Worm (Caenorhabditis elegans) whole organism, L2 larva: Measurements from ENCODE around the gene nhr-1.

ENCODE experiments used
- C34F6.9 ChIP-seq: fragments of 150-350 bp; optimal IDR thresholded peaks from 2 replicates; lab custom pipeline; 2014; ENCODE audit warnings: missing biosample characterization, missing genetic modification characterization
- F13H6.1 ChIP-seq: sonication (generic microtip); optimal IDR thresholded peaks from 2 replicates; lab custom pipeline; 2016; ENCODE audit warnings: missing genetic modification characterization, missing compliant biosample characterization
- R02D3.7 ChIP-seq: fragments of 150-350 bp; optimal IDR thresholded peaks from 2 replicates; lab custom pipeline; 2014; ENCODE audit warnings: missing biosample characterization, missing genetic modification characterization
- Y55F3AM.14 ChIP-seq: fragments of 200-800 bp; sonication (Bioruptor generic); optimal IDR thresholded peaks from 2 replicates; lab custom pipeline; 2018; ENCODE audit warnings: mild to moderate bottlenecking, missing genetic modification characterization, missing compliant biosample characterization
- ZK546.5 ChIP-seq: sonication (generic microtip); optimal IDR thresholded peaks from 2 replicates; lab custom pipeline; 2017; ENCODE audit warnings: missing biosample characterization, missing genetic modification characterization
- alr-1 ChIP-seq: fragments of 150-350 bp; optimal IDR thresholded peaks from 2 replicates; lab custom pipeline; 2014; ENCODE audit warnings: missing biosample characterization, missing genetic modification characterization
- aly-2 ChIP-seq: fragments of 150-350 bp; optimal IDR thresholded peaks from 2 replicates; lab custom pipeline; 2014; ENCODE audit warnings: missing biosample characterization, missing genetic modification characterization
- ama-1 ChIP-seq: fragments of 150-350 bp; optimal IDR thresholded peaks from 2 replicates; lab custom pipeline; 2018; ENCODE audit warnings: inconsistent platforms
- blmp-1 ChIP-seq: sonication (generic microtip); optimal IDR thresholded peaks from 2 replicates; lab custom pipeline; 2017; ENCODE audit warnings: missing genetic modification characterization, mild to moderate bottlenecking, missing compliant biosample characterization, antibody characterized with exemption, moderate library complexity; ENCODE audit not compliant: insufficient read depth
- ceh-16 ChIP-seq: fragments of 150-350 bp; optimal IDR thresholded peaks from 2 replicates; lab custom pipeline; 2014; ENCODE audit warnings: missing biosample characterization, missing genetic modification characterization
- ceh-82 ChIP-seq: fragments of 150-350 bp; optimal IDR thresholded peaks from 2 replicates; lab custom pipeline; 2014; ENCODE audit warnings: missing biosample characterization, missing genetic modification characterization
- crh-2 ChIP-seq: sonication (generic microtip); optimal IDR thresholded peaks from 2 replicates; lab custom pipeline; 2017; ENCODE audit warnings: missing biosample characterization, missing genetic modification characterization
- dmd-4 ChIP-seq: sonication (generic microtip); optimal IDR thresholded peaks from 2 replicates; lab custom pipeline; 2017; ENCODE audit warnings: missing biosample characterization, missing genetic modification characterization
- egl-27 ChIP-seq: sonication (generic microtip); optimal IDR thresholded peaks from 3 replicates; lab custom pipeline; 2017; ENCODE audit warnings: missing biosample characterization, missing genetic modification reagents, missing genetic modification characterization
- elt-1 ChIP-seq: fragments of 150-350 bp; optimal IDR thresholded peaks from 2 replicates; lab custom pipeline; 2014; ENCODE audit warnings: missing biosample characterization, missing genetic modification characterization
- elt-3 ChIP-seq: sonication (generic microtip); optimal IDR thresholded peaks from 2 replicates; lab custom pipeline; 2017; ENCODE audit warnings: missing biosample characterization, missing genetic modification characterization
- fos-1 ChIP-seq: fragments of 150-350 bp; optimal IDR thresholded peaks from 2 replicates; lab custom pipeline; 2014; ENCODE audit warnings: missing biosample characterization, missing genetic modification characterization
- gmeb-1 ChIP-seq: fragments of 150-350 bp; optimal IDR thresholded peaks from 2 replicates; lab custom pipeline; 2014; ENCODE audit warnings: missing biosample characterization, missing genetic modification characterization
- lin-11 ChIP-seq: fragments of 150-350 bp; sonication (generic microtip); optimal IDR thresholded peaks from 2 replicates; lab custom pipeline; 2014; ENCODE audit warnings: missing biosample characterization, missing genetic modification characterization, inconsistent platforms, mixed read lengths
- lin-13 ChIP-seq: fragments of 150-350 bp; optimal IDR thresholded peaks from 2 replicates; lab custom pipeline; 2014; ENCODE audit warnings: missing biosample characterization, missing genetic modification reagents, missing genetic modification characterization
- lin-39 ChIP-seq: fragments of 150-350 bp; optimal IDR thresholded peaks from 2 replicates; lab custom pipeline; 2014; ENCODE audit warnings: missing biosample characterization, missing genetic modification reagents, missing genetic modification characterization
- lsy-2 ChIP-seq, 2 experiments: fragments of 150-350 bp in 1 of 2; sonication (generic microtip) in 1 of 2; optimal IDR thresholded peaks; 2 replicates each; lab custom pipeline; 2014 to 2017; ENCODE audit warnings: missing biosample characterization in 2 of 2, missing genetic modification characterization in 2 of 2
- mab-5 ChIP-seq: fragments of 150-350 bp; optimal IDR thresholded peaks from 2 replicates; lab custom pipeline; 2014; ENCODE audit warnings: missing biosample characterization, missing genetic modification characterization
- mbf-1 ChIP-seq: sonication (generic microtip); optimal IDR thresholded peaks from 2 replicates; lab custom pipeline; 2017; ENCODE audit warnings: missing biosample characterization, missing genetic modification characterization
- mdl-1 ChIP-seq, 2 experiments: fragments of 150-350 bp in 1 of 2; sonication (generic microtip) in 1 of 2; optimal IDR thresholded peaks; 2 replicates each; lab custom pipeline; 2017; ENCODE audit warnings: missing biosample characterization in 2 of 2, missing genetic modification characterization in 2 of 2
- nhr-10 ChIP-seq: sonication (generic microtip); optimal IDR thresholded peaks from 2 replicates; lab custom pipeline; 2017; ENCODE audit warnings: missing biosample characterization, missing genetic modification characterization
- nhr-12 ChIP-seq: fragments of 150-350 bp; optimal IDR thresholded peaks from 2 replicates; lab custom pipeline; 2014; ENCODE audit warnings: missing biosample characterization, missing genetic modification characterization
- nhr-129 ChIP-seq: fragments of 150-350 bp; optimal IDR thresholded peaks from 2 replicates; lab custom pipeline; 2014; ENCODE audit warnings: missing biosample characterization, missing genetic modification characterization
- nhr-21 ChIP-seq: fragments of 150-350 bp; optimal IDR thresholded peaks from 2 replicates; lab custom pipeline; 2014; ENCODE audit warnings: missing biosample characterization, missing genetic modification characterization
- nhr-23 ChIP-seq: fragments of 150-350 bp; optimal IDR thresholded peaks from 2 replicates; lab custom pipeline; 2014; ENCODE audit warnings: missing biosample characterization, missing genetic modification reagents, missing genetic modification characterization
- nhr-237 ChIP-seq: fragments of 150-350 bp; optimal IDR thresholded peaks from 2 replicates; lab custom pipeline; 2014; ENCODE audit warnings: missing biosample characterization, missing genetic modification characterization
- nhr-25 ChIP-seq: fragments of 150-350 bp; sonication (generic microtip); optimal IDR thresholded peaks from 3 replicates; lab custom pipeline; 2014; ENCODE audit warnings: missing biosample characterization, missing genetic modification characterization
- nhr-6 ChIP-seq: fragments of 150-350 bp; optimal IDR thresholded peaks from 2 replicates; lab custom pipeline; 2014; ENCODE audit warnings: missing biosample characterization, missing genetic modification characterization
- nhr-77 ChIP-seq: fragments of 150-350 bp; optimal IDR thresholded peaks from 2 replicates; lab custom pipeline; 2014; ENCODE audit warnings: missing biosample characterization, missing genetic modification characterization
- peb-1 ChIP-seq: fragments of 150-350 bp; optimal IDR thresholded peaks from 2 replicates; lab custom pipeline; 2014; ENCODE audit warnings: missing biosample characterization, missing genetic modification characterization
- sem-4 ChIP-seq: fragments of 150-350 bp; optimal IDR thresholded peaks from 2 replicates; lab custom pipeline; 2014; ENCODE audit warnings: missing biosample characterization, missing genetic modification reagents, missing genetic modification characterization
- skn-1 ChIP-seq: sonication (generic microtip); optimal IDR thresholded peaks from 2 replicates; lab custom pipeline; 2017; ENCODE audit warnings: missing biosample characterization, missing genetic modification characterization
- sma-3 ChIP-seq: sonication (generic microtip); optimal IDR thresholded peaks from 2 replicates; lab custom pipeline; 2016; ENCODE audit warnings: missing genetic modification reagents, missing genetic modification characterization, missing compliant biosample characterization
- sma-9 ChIP-seq, 2 experiments: fragments of 150-350 bp in 1 of 2; sonication (generic microtip) in 1 of 2; optimal IDR thresholded peaks; 2 replicates each; lab custom pipeline; 2014 to 2016; ENCODE audit warnings: missing genetic modification characterization in 2 of 2, mild to moderate bottlenecking in 1 of 2, missing biosample characterization in 1 of 2, missing compliant biosample characterization in 1 of 2, missing genetic modification reagents in 1 of 2, moderate library complexity in 1 of 2
- snpc-4 ChIP-seq: fragments of 150-350 bp; optimal IDR thresholded peaks from 2 replicates; lab custom pipeline; 2014; ENCODE audit warnings: missing biosample characterization, missing genetic modification characterization
- unc-39 ChIP-seq: fragments of 150-350 bp; optimal IDR thresholded peaks from 2 replicates; lab custom pipeline; 2014; ENCODE audit warnings: missing biosample characterization, missing genetic modification characterization
- unc-55 ChIP-seq: fragments of 150-350 bp; sonication (generic microtip); optimal IDR thresholded peaks from 3 replicates; lab custom pipeline; 2014; ENCODE audit warnings: missing biosample characterization, missing genetic modification reagents, missing genetic modification characterization
- unc-62 ChIP-seq: fragments of 150-350 bp; optimal IDR thresholded peaks from 2 replicates; lab custom pipeline; 2014; ENCODE audit warnings: missing biosample characterization, missing genetic modification reagents, missing genetic modification characterization
- zag-1 ChIP-seq: fragments of 150-350 bp; optimal IDR thresholded peaks from 2 replicates; lab custom pipeline; 2014; ENCODE audit warnings: missing biosample characterization, missing genetic modification characterization
- ztf-1 ChIP-seq: fragments of 200-800 bp; sonication (Bioruptor generic); conservative IDR thresholded peaks from 2 replicates; pipeline ENCODE4 v1.3.6; 2022; ENCODE audit warnings: missing genetic modification characterization, missing compliant biosample characterization
- ztf-11 ChIP-seq: sonication (generic microtip); optimal IDR thresholded peaks from 2 replicates; lab custom pipeline; 2017; ENCODE audit warnings: missing biosample characterization, missing genetic modification characterization
- ztf-4 ChIP-seq: fragments of 150-350 bp; optimal IDR thresholded peaks from 2 replicates; lab custom pipeline; 2014; ENCODE audit warnings: missing biosample characterization, missing genetic modification characterization

The nhr-1 gene

ce11 chrX:17539968-17540367 lies 26.1 kb downstream of the nhr-1 start (continued):
- no peak for TF ChIP-seq Y55F3AM.14 (GFP tag; lab: Kevin White, UChicago)
- no peak for TF ChIP-seq nhr-12
- TF ChIP-seq egl-27 (tag; lab: Kevin White, UChicago) = no peak
- TF ChIP-seq sma-9 (GFP tag; optimal IDR thresholded peaks at IDR 0.05; lab: Kevin White, UChicago) = peak; percentile 21
- no peak for TF ChIP-seq sma-9 (tag; optimal IDR thresholded peaks at IDR 0.05; lab: Kevin White, UChicago)
- no peak for TF ChIP-seq elt-1 (tag; lab: Kevin White, UChicago)
- peak; percentile 56 for TF ChIP-seq sma-3 (GFP tag; lab: Kevin White, UChicago)
- TF ChIP-seq aly-2 (tag; lab: Kevin White, UChicago) = no peak
- TF ChIP-seq lin-13 (GFP tag; lab: Kevin White, UChicago) = no peak
- no peak for TF ChIP-seq nhr-129 (tag; lab: Kevin White, UChicago)
- TF ChIP-seq ama-1 (lab: Kevin White, UChicago) = no peak
- peak; percentile 17 for TF ChIP-seq ceh-16 (tag; lab: Kevin White, UChicago)
- TF ChIP-seq crh-2 (tag; lab: Kevin White, UChicago) = no peak
- no peak for TF ChIP-seq zag-1 (tag; lab: Kevin White, UChicago)
- no peak for TF ChIP-seq lin-39 (tag; lab: Kevin White, UChicago)
- no peak for TF ChIP-seq nhr-23 (tag; lab: Kevin White, UChicago)
- no peak for TF ChIP-seq F13H6.1 (tag; lab: Kevin White, UChicago)
- TF ChIP-seq nhr-25 = peak; percentile 62
- no peak for TF ChIP-seq nhr-237 (tag; lab: Kevin White, UChicago)
- TF ChIP-seq blmp-1 = no peak
- TF ChIP-seq unc-55 (GFP tag; lab: Kevin White, UChicago) = no peak
- TF ChIP-seq sem-4 (tag; lab: Kevin White, UChicago) = no peak
- TF ChIP-seq fos-1 (tag; lab: Kevin White, UChicago) = peak; percentile 21
- TF ChIP-seq gmeb-1 (tag; lab: Kevin White, UChicago) = no peak

ce11 chrX:17544349-17544936 lies 30.6 kb downstream of the nhr-1 start:
- TF ChIP-seq mbf-1 (tag; lab: Kevin White, UChicago) (peak; percentile 3), nhr-10 (peak; percentile 68), nhr-129 (tag; lab: Kevin White, UChicago) (peak; percentile 91), crh-2 (tag; lab: Kevin White, UChicago) (peak; percentile 84), elt-3 (tag; lab: Kevin White, UChicago) (no peak), alr-1 (no peak), blmp-1 (no peak), gmeb-1 (tag; lab: Kevin White, UChicago) (peak; percentile 70), lsy-2 (tag; optimal IDR thresholded peaks at IDR 0.05; lab: Kevin White, UChicago) (peak; percentile 81 to 82), ztf-1 (GFP tag; lab: Robert Waterston, UW) (no peak), lin-13 (GFP tag; lab: Kevin White, UChicago) (peak; percentile 71), C34F6.9 (tag; lab: Kevin White, UChicago) (peak; percentile 66), snpc-4 (tag; lab: Kevin White, UChicago) (peak; percentile 56), unc-55 (GFP tag; lab: Kevin White, UChicago) (peak; percentile 86), nhr-6 (tag; lab: Kevin White, UChicago) (peak; percentile 82), egl-27 (tag; lab: Kevin White, UChicago) (peak; percentile 61), F13H6.1 (tag; lab: Kevin White, UChicago) (peak; percentile 89), nhr-21 (tag; lab: Kevin White, UChicago) (peak; percentile 76), skn-1 (tag; lab: Kevin White, UChicago) (peak; percentile 9), nhr-12 (no peak), nhr-237 (tag; lab: Kevin White, UChicago) (peak; percentile 82), ZK546.5 (tag; lab: Kevin White, UChicago) (no peak), fos-1 (tag; lab: Kevin White, UChicago) (peak; percentile 46), Y55F3AM.14 (GFP tag; lab: Kevin White, UChicago) (peak; percentile 43), ceh-16 (tag; lab: Kevin White, UChicago) (no peak), elt-1 (tag; lab: Kevin White, UChicago) (no peak), ztf-4 (tag; lab: Kevin White, UChicago) (peak; percentile 37), sma-9 (GFP tag; optimal IDR thresholded peaks at IDR 0.05; lab: Kevin White, UChicago) (peak; percentile 91), sma-9 (tag; optimal IDR thresholded peaks at IDR 0.05; lab: Kevin White, UChicago) (no peak), nhr-77 (tag; lab: Kevin White, UChicago) (peak; percentile 70), dmd-4 (tag; lab: Kevin White, UChicago) (no peak), sem-4 (tag; lab: Kevin White, UChicago) (no peak), unc-39 (tag; lab: Kevin White, UChicago) (no peak), ztf-11 (peak; percentile 6), ceh-82 (peak; percentile 70), zag-1 (tag; lab: Kevin White, UChicago) (peak; percentile 5), sma-3 (GFP tag; lab: Kevin White, UChicago) (peak; percentile 90), nhr-23 (tag; lab: Kevin White, UChicago) (no peak), mab-5 (tag; lab: Kevin White, UChicago) (peak; percentile 79), nhr-25 (peak; percentile 75), mdl-1 (tag; optimal IDR thresholded peaks at IDR 0.05; lab: Kevin White, UChicago) (peak in 1 of 2 experiments; percentile 51), unc-62 (GFP tag; lab: Kevin White, UChicago) (no peak), lin-11 (tag; lab: Kevin White, UChicago) (no peak), peb-1 (tag; lab: Kevin White, UChicago) (no peak), R02D3.7 (tag; lab: Kevin White, UChicago) (peak; percentile 22)
